Worm (Caenorhabditis elegans): Measurements from ENCODE around the gene mdt-11.

- TF ChIP-seq him-1 (tag; optimal IDR thresholded peaks at IDR 0.05) = no peak
- TF ChIP-seq dao-5 (tag; optimal IDR thresholded peaks at IDR 0.05) = no peak
These were observed 21.1 kb downstream of the mdt-11 start, which contains the start of gene nlp-43 for ce11 chrIII:5042112-5042511.

Data from whole organism, L4/young adult.